Fruit fly (Drosophila melanogaster): ENCODE results near the gene CG14647.

dm6 chr3R:4390133-4390532 lies 10.2 kb upstream of the CG14647 start, which contains the start of gene CG14646:
- no peak for TF ChIP-seq psq (optimal IDR thresholded peaks at IDR 0.05)
- no peak for TF ChIP-seq EcR (GFP tag; optimal IDR thresholded peaks at IDR 0.05)
